Fruit fly (Drosophila melanogaster) whole organism, prepupa: Measurements from ENCODE around the gene CG15385.

Experiments
- Blimp-1 ChIP-seq: fragments of 200-800 bp; sonication (Bioruptor generic); optimal IDR thresholded peaks from 3 replicates; lab custom pipeline; 2017; ENCODE audit warnings: missing biosample characterization, missing genetic modification characterization, mild to moderate bottlenecking, moderate library complexity, missing genetic modification reagents
- CG10631 ChIP-seq: fragments of 200-800 bp; sonication (Bioruptor generic); optimal IDR thresholded peaks from 2 replicates; lab custom pipeline; 2016; ENCODE audit warnings: missing biosample characterization, missing genetic modification characterization
- CG10669 ChIP-seq: fragments of 200-800 bp; sonication (Bioruptor generic); optimal IDR thresholded peaks from 3 replicates; lab custom pipeline; 2018; ENCODE audit warnings: missing biosample characterization, mild to moderate bottlenecking, missing genetic modification characterization, moderate library complexity
- CG11294 ChIP-seq: fragments of 200-800 bp; sonication (Bioruptor generic); IDR thresholded peaks from 2 replicates; pipeline ENCODE4 v1.3.6; 2022; ENCODE audit warnings: missing biosample characterization, missing genetic modification characterization
- CG11762 ChIP-seq: fragments of 200-800 bp; sonication (Bioruptor generic); optimal IDR thresholded peaks from 3 replicates; lab custom pipeline; 2016; ENCODE audit warnings: missing biosample characterization, missing genetic modification characterization; ENCODE audit not compliant: insufficient read depth
- CG15336 ChIP-seq: fragments of 200-800 bp; sonication (Bioruptor generic); IDR thresholded peaks from 2 replicates; pipeline ENCODE4 v1.3.6; 2022; ENCODE audit warnings: missing biosample characterization, missing genetic modification characterization
- CG1621 ChIP-seq: fragments of 200-800 bp; sonication (Bioruptor generic); optimal IDR thresholded peaks from 3 replicates; lab custom pipeline; 2018; ENCODE audit warnings: missing biosample characterization, mild to moderate bottlenecking, missing genetic modification characterization
- CG16779 ChIP-seq: fragments of 200-800 bp; sonication (Bioruptor generic); optimal IDR thresholded peaks from 3 replicates; lab custom pipeline; 2017; ENCODE audit warnings: missing biosample characterization, mild to moderate bottlenecking, missing genetic modification characterization
- CG3032 ChIP-seq: fragments of 200-800 bp; optimal IDR thresholded peaks from 2 replicates; lab custom pipeline; 2019; ENCODE audit warnings: missing biosample characterization, mild to moderate bottlenecking, missing genetic modification characterization, moderate library complexity
- CG31627 ChIP-seq: fragments of 200-800 bp; sonication (Bioruptor generic); optimal IDR thresholded peaks from 3 replicates; lab custom pipeline; 2016; ENCODE audit warnings: missing biosample characterization, missing genetic modification characterization
- CG32006 ChIP-seq: fragments of 200-800 bp; sonication (Bioruptor generic); optimal IDR thresholded peaks from 3 replicates; lab custom pipeline; 2017; ENCODE audit warnings: missing biosample characterization, mild to moderate bottlenecking, missing genetic modification characterization
- CG34406 ChIP-seq: fragments of 200-800 bp; sonication (Bioruptor generic); optimal IDR thresholded peaks from 3 replicates; lab custom pipeline; 2016; ENCODE audit warnings: missing biosample characterization, missing genetic modification characterization
- CG4318 ChIP-seq: fragments of 200-800 bp; sonication (Bioruptor generic); optimal IDR thresholded peaks from 3 replicates; lab custom pipeline; 2017; ENCODE audit warnings: missing biosample characterization, mild to moderate bottlenecking, missing genetic modification characterization
- CG6163 ChIP-seq: fragments of 200-800 bp; sonication (Bioruptor generic); IDR thresholded peaks from 3 replicates; pipeline ENCODE4 v1.3.6; 2022; ENCODE audit warnings: missing biosample characterization, missing genetic modification characterization
- CG6276 ChIP-seq: fragments of 200-800 bp; sonication (Bioruptor generic); optimal IDR thresholded peaks from 2 replicates; lab custom pipeline; 2017; ENCODE audit warnings: missing biosample characterization, mild to moderate bottlenecking, missing genetic modification characterization
- CG6792 ChIP-seq: fragments of 200-800 bp; sonication (Bioruptor generic); optimal IDR thresholded peaks from 3 replicates; lab custom pipeline; 2016; ENCODE audit warnings: missing biosample characterization, missing genetic modification characterization
- CG6808 ChIP-seq: fragments of 200-800 bp; sonication (Bioruptor generic); optimal IDR thresholded peaks from 3 replicates; lab custom pipeline; 2017; ENCODE audit warnings: missing biosample characterization, missing genetic modification characterization, mild to moderate bottlenecking, moderate library complexity, missing genetic modification reagents
- CG7368 ChIP-seq: fragments of 200-800 bp; sonication (Bioruptor generic); optimal IDR thresholded peaks from 3 replicates; lab custom pipeline; 2016; ENCODE audit warnings: missing biosample characterization, missing genetic modification characterization
- CG8319 ChIP-seq: fragments of 200-800 bp; sonication (Bioruptor generic); optimal IDR thresholded peaks from 3 replicates; lab custom pipeline; 2016; ENCODE audit warnings: missing biosample characterization, missing genetic modification characterization
- CG8632 ChIP-seq: fragments of 200-800 bp; sonication (Bioruptor generic); optimal IDR thresholded peaks from 3 replicates; lab custom pipeline; 2016; ENCODE audit warnings: missing biosample characterization, missing genetic modification characterization
- CG9139 ChIP-seq: fragments of 200-800 bp; sonication (Bioruptor generic); optimal IDR thresholded peaks from 3 replicates; lab custom pipeline; 2017; ENCODE audit warnings: missing biosample characterization, mild to moderate bottlenecking, missing genetic modification characterization
- Eip75B ChIP-seq: fragments of 200-800 bp; sonication (Bioruptor generic); optimal IDR thresholded peaks from 3 replicates; lab custom pipeline; 2016; ENCODE audit warnings: missing biosample characterization, missing genetic modification characterization
- Eip78C ChIP-seq: fragments of 200-800 bp; sonication (Bioruptor generic); peaks from one replicate; lab custom pipeline; 2016; ENCODE audit warnings: missing biosample characterization, missing genetic modification characterization
- Eip93F ChIP-seq: fragments of 200-800 bp; sonication (Bioruptor generic); optimal IDR thresholded peaks from 2 replicates; lab custom pipeline; 2016; ENCODE audit warnings: missing biosample characterization, mild to moderate bottlenecking, missing genetic modification characterization
- Ets21C ChIP-seq: fragments of 200-800 bp; sonication (Bioruptor generic); optimal IDR thresholded peaks from 3 replicates; lab custom pipeline; 2016; ENCODE audit warnings: missing biosample characterization, missing genetic modification characterization
- Ets96B ChIP-seq: fragments of 200-800 bp; optimal IDR thresholded peaks from 2 replicates; lab custom pipeline; 2019; ENCODE audit warnings: missing biosample characterization, mild to moderate bottlenecking, missing genetic modification characterization, moderate library complexity
- Gug ChIP-seq: fragments of 200-800 bp; sonication (Bioruptor generic); IDR thresholded peaks from 2 replicates; pipeline ENCODE4 v1.3.6; 2022; ENCODE audit warnings: missing biosample characterization, missing genetic modification characterization
- Hr38 ChIP-seq: sonication (Bioruptor generic); optimal IDR thresholded peaks from 2 replicates; lab custom pipeline; 2016; ENCODE audit warnings: missing biosample characterization, missing genetic modification characterization
- Hr39 ChIP-seq: fragments of 200-800 bp; sonication (Bioruptor generic); optimal IDR thresholded peaks from 2 replicates; lab custom pipeline; 2016; ENCODE audit warnings: missing biosample characterization, missing genetic modification characterization
- Hr4 ChIP-seq: fragments of 200-800 bp; sonication (Bioruptor generic); optimal IDR thresholded peaks from 3 replicates; lab custom pipeline; 2016; ENCODE audit warnings: missing biosample characterization, missing genetic modification characterization
- OdsH ChIP-seq: fragments of 200-800 bp; sonication (Bioruptor generic); optimal IDR thresholded peaks from 3 replicates; lab custom pipeline; 2016; ENCODE audit warnings: missing biosample characterization, missing genetic modification characterization
- Sox14 ChIP-seq: fragments of 200-800 bp; sonication (Bioruptor generic); optimal IDR thresholded peaks from 3 replicates; lab custom pipeline; 2016; ENCODE audit warnings: missing biosample characterization, missing genetic modification characterization
- Sox15 ChIP-seq: fragments of 200-800 bp; sonication (Bioruptor generic); optimal IDR thresholded peaks from 3 replicates; lab custom pipeline; 2016; ENCODE audit warnings: missing biosample characterization, missing genetic modification characterization
- acj6 ChIP-seq: fragments of 200-800 bp; sonication (Bioruptor generic); optimal IDR thresholded peaks from 3 replicates; lab custom pipeline; 2016; ENCODE audit warnings: missing biosample characterization, missing genetic modification characterization
- dsx ChIP-seq: fragments of 200-800 bp; optimal IDR thresholded peaks from 3 replicates; lab custom pipeline; 2019; ENCODE audit warnings: missing biosample characterization, mild to moderate bottlenecking, missing genetic modification characterization, moderate library complexity; ENCODE audit not compliant: poor library complexity, severe bottlenecking
- esn ChIP-seq: fragments of 200-800 bp; sonication (Bioruptor generic); optimal IDR thresholded peaks from 2 replicates; lab custom pipeline; 2016; ENCODE audit warnings: missing biosample characterization, mild to moderate bottlenecking, missing genetic modification characterization, moderate library complexity
- fd59A ChIP-seq: fragments of 200-800 bp; sonication (Bioruptor generic); optimal IDR thresholded peaks from 2 replicates; lab custom pipeline; 2017; ENCODE audit warnings: missing biosample characterization, mild to moderate bottlenecking, missing genetic modification characterization, missing genetic modification reagents
- fd85E ChIP-seq: fragments of 200-800 bp; sonication (Bioruptor generic); optimal IDR thresholded peaks from 3 replicates; lab custom pipeline; 2016; ENCODE audit warnings: missing biosample characterization, missing genetic modification characterization
- fkh ChIP-seq: fragments of 200-800 bp; sonication (Bioruptor generic); optimal IDR thresholded peaks from 3 replicates; lab custom pipeline; 2017; ENCODE audit warnings: missing biosample characterization, mild to moderate bottlenecking, missing genetic modification characterization, moderate library complexity
- lz ChIP-seq: fragments of 200-800 bp; sonication (Bioruptor generic); optimal IDR thresholded peaks from 3 replicates; lab custom pipeline; 2016; ENCODE audit warnings: missing biosample characterization, missing genetic modification characterization
- net ChIP-seq: fragments of 200-800 bp; sonication (Bioruptor generic); optimal IDR thresholded peaks from 3 replicates; lab custom pipeline; 2016; ENCODE audit warnings: missing biosample characterization, missing genetic modification characterization
- pdm3 ChIP-seq: fragments of 200-800 bp; sonication (Bioruptor generic); optimal IDR thresholded peaks from 3 replicates; lab custom pipeline; 2016; ENCODE audit warnings: missing biosample characterization, missing genetic modification characterization
- ss ChIP-seq, 2 experiments: fragments of 200-800 bp; sonication (Bioruptor generic); optimal IDR thresholded peaks; 2 replicates in 1 of 2; 3 replicates in 1 of 2; lab custom pipeline; 2017 to 2018; ENCODE audit warnings: mild to moderate bottlenecking in 2 of 2, missing biosample characterization in 2 of 2, missing genetic modification characterization in 2 of 2, moderate library complexity in 1 of 2
- svp ChIP-seq: fragments of 200-800 bp; sonication (Bioruptor generic); peaks from one replicate; lab custom pipeline; 2016; ENCODE audit warnings: missing biosample characterization, missing genetic modification characterization
- vri ChIP-seq: fragments of 200-800 bp; sonication (Bioruptor generic); optimal IDR thresholded peaks from 3 replicates; lab custom pipeline; 2016; ENCODE audit warnings: missing biosample characterization, mild to moderate bottlenecking, missing genetic modification characterization

The CG15385 gene

DNA sequence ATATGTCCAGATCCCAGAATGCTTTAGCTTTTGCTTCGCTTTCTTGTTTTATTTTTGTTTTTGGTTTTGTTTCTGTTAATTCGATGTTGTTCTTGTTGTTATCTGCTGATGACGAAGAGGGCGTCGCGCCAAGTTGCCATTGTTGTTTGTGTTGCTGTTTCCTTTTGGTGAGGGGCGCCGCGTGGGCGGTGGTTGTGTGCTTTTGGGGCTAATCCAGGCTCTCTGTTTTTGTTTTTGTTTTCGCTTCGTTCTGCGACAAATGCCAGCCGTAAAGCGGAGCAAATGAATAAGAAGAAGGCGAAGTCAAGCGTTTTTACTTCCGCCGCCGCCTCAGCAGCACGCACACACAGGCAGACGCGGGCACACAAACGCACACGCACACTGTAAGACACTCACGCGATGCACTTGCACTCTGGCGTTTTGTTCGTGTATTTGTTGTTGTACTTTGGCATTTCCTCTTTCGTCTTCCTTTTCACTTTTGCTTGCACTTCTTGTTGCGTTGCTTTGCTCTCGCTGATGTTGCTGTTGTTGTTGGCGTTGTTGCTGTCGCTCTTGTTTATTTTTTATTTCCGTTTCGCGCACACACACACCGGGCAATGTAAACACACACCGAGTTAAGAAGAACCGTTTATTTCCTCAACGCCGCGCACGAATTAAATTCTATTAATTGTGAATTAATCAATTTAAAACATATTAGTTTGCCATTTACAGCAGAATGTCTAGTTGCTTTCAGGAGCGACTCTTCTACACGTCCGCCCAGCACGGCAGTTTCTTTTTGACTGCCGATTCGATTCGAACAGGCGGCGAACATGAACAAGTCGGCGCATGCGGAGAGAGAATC lies 34.2 kb downstream of the CG15385 start, which contains the start of gene aop (continued):
- TF ChIP-seq CG11294 (no peak), CG9139 (GFP tag; lab: Kevin White, UChicago) (peak; percentile 49), Blimp-1 (peak; percentile 69), pdm3 (GFP tag; lab: Kevin White, UChicago) (peak; percentile 28), CG6163 (GFP tag; lab: Robert Waterston, UW) (peak; percentile 65), net (GFP tag; lab: Kevin White, UChicago) (peak; percentile 58), fd85E (GFP tag; lab: Kevin White, UChicago) (no peak), OdsH (no peak), ss (GFP tag; optimal IDR thresholded peaks at IDR 0.05; lab: Kevin White, UChicago) (peak; percentile 68 to 83), CG4318 (GFP tag; lab: Kevin White, UChicago) (no peak), CG34406 (GFP tag; lab: Kevin White, UChicago) (no peak), Sox15 (GFP tag; lab: Kevin White, UChicago) (no peak), CG8319 (GFP tag; lab: Kevin White, UChicago) (no peak)
- TF ChIP-seq, all 60 proteins: peak for 30

- TF ChIP-seq OdsH (peak; percentile 63), Gug (no peak), Eip93F (GFP tag; lab: Kevin White, UChicago) (peak; percentile 52), ss (GFP tag; optimal IDR thresholded peaks at IDR 0.05; lab: Kevin White, UChicago) (no peak), CG7368 (GFP tag; lab: Kevin White, UChicago) (peak; percentile 55), dsx (GFP tag; lab: Kevin White, UChicago) (peak; percentile 35), vri (GFP tag; lab: Kevin White, UChicago) (peak; percentile 35), CG6163 (GFP tag; lab: Robert Waterston, UW) (peak; percentile 50; the same call in 2 of the 3 replicates), acj6 (peak; percentile 72), pdm3 (GFP tag; lab: Kevin White, UChicago) (peak; percentile 78), CG8319 (GFP tag; lab: Kevin White, UChicago) (peak; percentile 66), CG11762 (GFP tag; lab: Kevin White, UChicago) (peak; percentile 75), CG31627 (GFP tag; lab: Kevin White, UChicago) (peak; percentile 78), Hr4 (GFP tag; lab: Kevin White, UChicago) (peak; percentile 60), CG15336 (GFP tag; lab: Robert Waterston, UW) (peak; percentile 39; the same call in 1 of the 2 replicates), Ets96B (tag; lab: Kevin White, UChicago) (peak; percentile 64), CG1621 (tag; lab: Kevin White, UChicago) (peak; percentile 24), CG6276 (GFP tag; lab: Kevin White, UChicago) (peak; percentile 22), Eip78C (GFP tag; lab: Kevin White, UChicago) (peak; percentile 92), CG8632 (GFP tag; lab: Kevin White, UChicago) (peak; percentile 76), CG3032 (tag; lab: Kevin White, UChicago) (peak; percentile 51), lz (GFP tag; lab: Kevin White, UChicago) (peak; percentile 83), Hr38 (GFP tag; lab: Kevin White, UChicago) (no peak), svp (peak; percentile 93), CG4318 (GFP tag; lab: Kevin White, UChicago) (peak; percentile 19), esn (peak; percentile 86), CG9139 (GFP tag; lab: Kevin White, UChicago) (no peak), Hr39 (peak; percentile 86), fd59A (GFP tag; lab: Kevin White, UChicago) (peak; percentile 23), Sox15 (GFP tag; lab: Kevin White, UChicago) (peak; percentile 67), CG10669 (GFP tag; lab: Kevin White, UChicago) (peak; percentile 59), CG6792 (GFP tag; lab: Kevin White, UChicago) (peak; percentile 64), Ets21C (GFP tag; lab: Kevin White, UChicago) (peak; percentile 70), CG32006 (GFP tag; lab: Kevin White, UChicago) (peak; percentile 59), fkh (peak; percentile 61), CG16779 (tag; lab: Kevin White, UChicago) (no peak), CG11294 (no peak), Sox14 (GFP tag; lab: Kevin White, UChicago) (peak; percentile 81), Eip75B (peak; percentile 63), CG6808 (GFP tag; lab: Kevin White, UChicago) (no peak), fd85E (GFP tag; lab: Kevin White, UChicago) (no peak), CG10631 (GFP tag; lab: Kevin White, UChicago) (peak; percentile 73)
Measured at dm6 chr2L:2177312-2177968, 34.9 kb downstream of the CG15385 start.
